Worm (Caenorhabditis elegans) whole organism, late embryonic: Measurements from ENCODE around the gene F49C12.6.

Experiments
- C08G9.2 ChIP-seq: sonication (generic microtip); optimal IDR thresholded peaks from 2 replicates; lab custom pipeline; 2016; ENCODE audit warnings: mild to moderate bottlenecking, missing genetic modification characterization, moderate library complexity, missing compliant biosample characterization
- C38D4.7 ChIP-seq: fragments of 200-800 bp; sonication (Bioruptor generic); optimal IDR thresholded peaks from 2 replicates; lab custom pipeline; 2018; ENCODE audit warnings: mild to moderate bottlenecking, missing genetic modification characterization, moderate library complexity, missing compliant biosample characterization
- K02D7.2 ChIP-seq: sonication (generic microtip); optimal IDR thresholded peaks from 2 replicates; lab custom pipeline; 2017; ENCODE audit warnings: mild to moderate bottlenecking, missing genetic modification characterization, missing compliant biosample characterization
- T23F11.4 ChIP-seq: fragments of 200-800 bp; sonication (Bioruptor generic); optimal IDR thresholded peaks from 2 replicates; lab custom pipeline; 2018; ENCODE audit warnings: mild to moderate bottlenecking, missing genetic modification characterization, missing compliant biosample characterization
- Y22D7AL.16 ChIP-seq: sonication (generic microtip); optimal IDR thresholded peaks from 2 replicates; lab custom pipeline; 2016; ENCODE audit warnings: missing genetic modification characterization, missing compliant biosample characterization
- ama-1 ChIP-seq: fragments of 150-350 bp; optimal IDR thresholded peaks from 2 replicates; lab custom pipeline; 2014
- ceh-18 ChIP-seq: sonication (generic microtip); optimal IDR thresholded peaks from 2 replicates; lab custom pipeline; 2016; ENCODE audit warnings: missing genetic modification characterization, missing compliant biosample characterization
- ceh-19 ChIP-seq: fragments of 200-800 bp; sonication (Bioruptor generic); optimal IDR thresholded peaks from 2 replicates; lab custom pipeline; 2018; ENCODE audit warnings: mild to moderate bottlenecking, missing genetic modification characterization, missing compliant biosample characterization
- ceh-22 ChIP-seq: sonication (generic microtip); optimal IDR thresholded peaks from 2 replicates; lab custom pipeline; 2017; ENCODE audit warnings: missing biosample characterization, missing genetic modification characterization
- ceh-31 ChIP-seq: sonication (generic microtip); optimal IDR thresholded peaks from 2 replicates; lab custom pipeline; 2016; ENCODE audit warnings: missing genetic modification characterization, missing compliant biosample characterization
- ceh-34 ChIP-seq: sonication (generic microtip); optimal IDR thresholded peaks from 2 replicates; lab custom pipeline; 2016; ENCODE audit warnings: mild to moderate bottlenecking, missing genetic modification characterization, missing compliant biosample characterization
- ceh-45 ChIP-seq: fragments of 200-800 bp; sonication (Bioruptor generic); IDR thresholded peaks from 2 replicates; pipeline ENCODE4 v1.3.6; 2022; ENCODE audit warnings: missing genetic modification reagents, missing genetic modification characterization, missing compliant biosample characterization
- ceh-48 ChIP-seq: sonication (generic microtip); optimal IDR thresholded peaks from 2 replicates; lab custom pipeline; 2016; ENCODE audit warnings: missing genetic modification characterization, inconsistent platforms, missing compliant biosample characterization
- ceh-6 ChIP-seq: fragments of 200-800 bp; sonication (Bioruptor generic); optimal IDR thresholded peaks from 2 replicates; lab custom pipeline; 2018; ENCODE audit warnings: mild to moderate bottlenecking, missing genetic modification characterization, missing compliant biosample characterization
- ceh-9 ChIP-seq: sonication (generic microtip); optimal IDR thresholded peaks from 2 replicates; lab custom pipeline; 2016; ENCODE audit warnings: mild to moderate bottlenecking, missing genetic modification characterization, inconsistent platforms, missing compliant biosample characterization
- dmd-4 ChIP-seq: sonication (generic microtip); optimal IDR thresholded peaks from 2 replicates; lab custom pipeline; 2016; ENCODE audit warnings: borderline replicate concordance, missing genetic modification characterization, missing compliant biosample characterization
- elt-2 ChIP-seq: sonication (generic microtip); optimal IDR thresholded peaks from 2 replicates; lab custom pipeline; 2016; ENCODE audit warnings: missing genetic modification reagents, missing genetic modification characterization, missing compliant biosample characterization
- elt-4 ChIP-seq: sonication (generic microtip); optimal IDR thresholded peaks from 2 replicates; lab custom pipeline; 2016; ENCODE audit warnings: missing genetic modification characterization, missing compliant biosample characterization
- ets-4 ChIP-seq: sonication (generic microtip); optimal IDR thresholded peaks from 2 replicates; lab custom pipeline; 2016; ENCODE audit warnings: missing genetic modification characterization, missing compliant biosample characterization
- fax-1 ChIP-seq: sonication (generic microtip); optimal IDR thresholded peaks from 2 replicates; lab custom pipeline; 2016; ENCODE audit warnings: missing genotype, missing genetic modification characterization, missing compliant biosample characterization
- fkh-10 ChIP-seq: fragments of 150-350 bp; optimal IDR thresholded peaks from 2 replicates; lab custom pipeline; 2014; ENCODE audit warnings: missing biosample characterization, missing genetic modification reagents, missing genetic modification characterization
- gmeb-2 ChIP-seq: sonication (generic microtip); optimal IDR thresholded peaks from 2 replicates; lab custom pipeline; 2016; ENCODE audit warnings: missing genetic modification characterization, inconsistent platforms, missing compliant biosample characterization
- hlh-13 ChIP-seq: fragments of 200-800 bp; sonication (Bioruptor generic); optimal IDR thresholded peaks from 2 replicates; lab custom pipeline; 2018; ENCODE audit warnings: mild to moderate bottlenecking, missing genetic modification characterization, missing compliant biosample characterization
- hlh-15 ChIP-seq: sonication (generic microtip); optimal IDR thresholded peaks from 2 replicates; lab custom pipeline; 2016; ENCODE audit warnings: missing genetic modification characterization, missing compliant biosample characterization
- hlh-6 ChIP-seq: sonication (generic microtip); optimal IDR thresholded peaks from 2 replicates; lab custom pipeline; 2016; ENCODE audit warnings: missing genotype, missing genetic modification characterization, missing compliant biosample characterization
- lin-11 ChIP-seq: fragments of 200-800 bp; sonication (Bioruptor generic); optimal IDR thresholded peaks from 2 replicates; lab custom pipeline; 2018; ENCODE audit warnings: mild to moderate bottlenecking, missing genetic modification characterization, missing compliant biosample characterization
- nhr-232 ChIP-seq: sonication (generic microtip); optimal IDR thresholded peaks from 2 replicates; lab custom pipeline; 2016; ENCODE audit warnings: missing genetic modification characterization, missing compliant biosample characterization
- odd-2 ChIP-seq: sonication (generic microtip); optimal IDR thresholded peaks from 2 replicates; lab custom pipeline; 2017; ENCODE audit warnings: antibody characterized with exemption, mild to moderate bottlenecking, missing genetic modification characterization, missing compliant biosample characterization
- pag-3 ChIP-seq: sonication (generic microtip); optimal IDR thresholded peaks from 2 replicates; lab custom pipeline; 2016; ENCODE audit warnings: missing compliant biosample characterization, missing genetic modification characterization, borderline replicate concordance
- pha-2 ChIP-seq: sonication (generic microtip); optimal IDR thresholded peaks from 2 replicates; lab custom pipeline; 2017; ENCODE audit warnings: mild to moderate bottlenecking, missing genetic modification characterization, missing compliant biosample characterization
- pha-4 ChIP-seq: fragments of 150-350 bp; optimal IDR thresholded peaks from 2 replicates; lab custom pipeline; 2018; ENCODE audit warnings: missing biosample characterization, missing genetic modification reagents, missing genetic modification characterization
- rnt-1 ChIP-seq: sonication (generic microtip); optimal IDR thresholded peaks from 2 replicates; lab custom pipeline; 2016; ENCODE audit warnings: missing genetic modification characterization, missing compliant biosample characterization
- sdc-2 ChIP-seq: sonication (generic microtip); optimal IDR thresholded peaks from 2 replicates; lab custom pipeline; 2016; ENCODE audit warnings: missing genotype, missing genetic modification characterization, missing compliant biosample characterization
- sox-2 ChIP-seq: fragments of 200-800 bp; sonication (Bioruptor generic); IDR thresholded peaks from 2 replicates; pipeline ENCODE4 v1.3.6; 2022; ENCODE audit warnings: missing genetic modification reagents, missing genetic modification characterization, missing compliant biosample characterization
- tbx-7 ChIP-seq: sonication (generic microtip); optimal IDR thresholded peaks from 2 replicates; lab custom pipeline; 2016; ENCODE audit warnings: missing genotype, missing genetic modification characterization, missing compliant biosample characterization
- ttx-3 ChIP-seq: sonication (generic microtip); optimal IDR thresholded peaks from 2 replicates; lab custom pipeline; 2016; ENCODE audit warnings: missing genetic modification reagents, missing genetic modification characterization, missing compliant biosample characterization
- unc-55 ChIP-seq: sonication (generic microtip); optimal IDR thresholded peaks from 2 replicates; lab custom pipeline; 2017; ENCODE audit warnings: missing biosample characterization, missing genetic modification reagents, missing genetic modification characterization
- unc-86 ChIP-seq: sonication (generic microtip); optimal IDR thresholded peaks from 2 replicates; lab custom pipeline; 2016; ENCODE audit warnings: missing genetic modification characterization, missing compliant biosample characterization
- zip-5 ChIP-seq: sonication (generic microtip); optimal IDR thresholded peaks from 2 replicates; lab custom pipeline; 2016; ENCODE audit warnings: missing genetic modification characterization, missing compliant biosample characterization
- ztf-16 ChIP-seq: sonication (generic microtip); optimal IDR thresholded peaks from 2 replicates; lab custom pipeline; 2017; ENCODE audit warnings: missing genetic modification characterization, missing compliant biosample characterization

F49C12.6 gene

DNA sequence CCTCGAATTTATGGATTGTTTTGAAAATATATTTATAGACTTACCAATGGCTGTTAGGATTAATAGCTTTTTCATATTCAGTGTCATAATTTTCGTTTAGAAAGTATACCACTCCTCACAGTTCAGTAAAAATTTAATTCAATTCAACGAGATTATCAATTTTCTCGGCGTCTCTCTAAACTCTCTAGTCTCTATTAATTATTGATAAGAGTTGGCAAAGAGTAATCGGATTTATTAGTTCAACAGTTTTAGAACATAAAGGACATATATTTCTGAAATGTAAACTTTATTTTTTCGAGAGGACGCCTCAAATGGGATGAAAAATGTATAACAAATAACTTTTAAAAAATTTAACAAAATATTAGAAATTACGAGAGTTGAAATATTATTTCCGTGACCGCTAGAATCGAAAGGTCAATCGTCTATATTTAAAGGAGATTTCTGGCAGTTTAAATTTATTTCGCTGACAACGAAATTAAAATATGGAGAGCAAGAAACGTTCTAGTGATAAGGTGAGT is 15.2 kb upstream of the F49C12.6 start, which contains the start of the genes nspg-11 and F49C12.15:
Gene nspg-11, minus strand, starts transcription at position 101 of the 518 bp plus-strand sequence.
Gene F49C12.15, plus strand, starts transcription at position 468 of the 518 bp plus-strand sequence.
- TF ChIP-seq T23F11.4 (GFP tag; lab: Kevin White, UChicago) (no peak), tbx-7 (tag; lab: Kevin White, UChicago) (no peak), dmd-4 (tag; lab: Kevin White, UChicago) (no peak), pha-2 (tag; lab: Kevin White, UChicago) (no peak), hlh-15 (no peak), ttx-3 (tag; lab: Kevin White, UChicago) (no peak), sdc-2 (no peak), C38D4.7 (GFP tag; lab: Kevin White, UChicago) (no peak), gmeb-2 (tag; lab: Kevin White, UChicago) (no peak), hlh-13 (GFP tag; lab: Kevin White, UChicago) (no peak), odd-2 (no peak), ama-1 (lab: Kevin White, UChicago) (no peak), ceh-22 (tag; lab: Kevin White, UChicago) (no peak), pag-3 (tag; lab: Kevin White, UChicago) (no peak), elt-2 (tag; lab: Kevin White, UChicago) (no peak), ceh-9 (tag; lab: Kevin White, UChicago) (no peak), ceh-34 (tag; lab: Kevin White, UChicago) (no peak), C08G9.2 (tag; lab: Kevin White, UChicago) (no peak)

DNA sequence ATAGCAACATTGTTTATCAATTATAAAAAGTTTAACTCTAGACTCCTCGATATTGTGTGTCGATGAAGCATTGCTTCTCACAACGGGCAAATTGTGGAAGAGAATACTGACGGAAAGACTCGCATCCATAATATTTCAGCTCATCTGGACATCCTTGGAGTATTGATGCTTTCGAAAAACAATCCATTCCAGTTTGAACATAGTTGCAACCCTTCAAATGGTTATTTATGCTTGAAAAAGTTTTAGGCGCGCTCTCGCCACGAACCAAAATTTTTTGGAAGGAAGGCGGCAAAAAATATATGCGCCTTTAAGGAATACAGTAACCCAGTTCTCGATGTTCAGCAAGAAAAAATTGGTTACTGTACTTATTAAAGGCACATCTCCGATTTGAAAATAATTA is 13.6 kb upstream of the F49C12.6 start:
- TF ChIP-seq rnt-1 (tag; lab: Kevin White, UChicago) (no peak), hlh-13 (GFP tag; lab: Kevin White, UChicago) (no peak), ceh-19 (GFP tag; lab: Kevin White, UChicago) (no peak), elt-4 (tag; lab: Kevin White, UChicago) (no peak), K02D7.2 (tag; lab: Kevin White, UChicago) (no peak), lin-11 (tag; lab: Kevin White, UChicago) (no peak), fkh-10 (GFP tag; lab: Kevin White, UChicago) (no peak), pha-2 (tag; lab: Kevin White, UChicago) (no peak), sdc-2 (no peak), Y22D7AL.16 (tag; lab: Kevin White, UChicago) (no peak), hlh-6 (tag; lab: Kevin White, UChicago) (no peak), unc-86 (tag; lab: Kevin White, UChicago) (no peak)

DNA sequence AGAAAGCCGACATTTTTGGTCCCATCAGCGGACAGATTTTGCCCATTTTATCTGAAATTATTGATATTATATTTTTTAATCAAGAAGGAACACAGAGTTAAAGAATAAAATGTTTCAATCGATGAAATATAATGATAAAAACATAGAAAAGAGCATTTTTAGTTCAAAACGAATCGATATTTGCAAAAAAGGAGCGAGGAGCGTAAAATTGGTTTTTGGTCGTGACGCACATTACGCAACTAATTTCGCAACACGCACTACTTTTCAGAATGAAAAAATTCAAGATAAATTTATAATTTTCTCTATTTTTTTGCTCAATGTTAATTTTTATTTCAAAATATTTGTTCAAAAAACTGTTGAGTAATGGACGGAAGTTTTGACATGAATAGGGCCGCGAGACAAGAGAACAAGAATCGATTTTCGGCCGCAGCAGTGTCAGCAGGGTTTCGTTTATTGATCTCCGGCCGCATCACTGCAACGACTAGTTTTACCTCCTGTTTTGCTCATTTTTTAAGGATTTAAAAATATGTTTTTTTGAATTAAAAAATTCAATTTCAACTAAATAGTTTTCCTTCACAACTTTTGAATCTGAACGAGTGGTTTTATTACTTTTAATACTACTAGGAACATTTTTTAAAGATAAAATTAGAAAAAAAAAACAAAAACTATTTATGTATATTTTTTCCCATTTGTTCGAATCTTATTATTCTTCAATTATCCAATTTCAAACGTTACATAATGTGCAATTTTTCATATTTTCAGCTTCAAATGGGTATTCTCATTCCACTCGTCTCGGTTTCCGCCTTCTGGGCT is 12.4 kb upstream of the F49C12.6 start, which contains the start of the genes F49C12.12 and vha-17:
Gene F49C12.12, minus strand, starts transcription at position 51 of the 813 bp plus-strand sequence.
Gene vha-17, plus strand, starts transcription at position 763 of the 813 bp plus-strand sequence.
- TF ChIP-seq pha-4 (no peak), ceh-48 (tag; lab: Kevin White, UChicago) (peak; percentile 61), ceh-45 (no peak), fax-1 (no peak)

DNA sequence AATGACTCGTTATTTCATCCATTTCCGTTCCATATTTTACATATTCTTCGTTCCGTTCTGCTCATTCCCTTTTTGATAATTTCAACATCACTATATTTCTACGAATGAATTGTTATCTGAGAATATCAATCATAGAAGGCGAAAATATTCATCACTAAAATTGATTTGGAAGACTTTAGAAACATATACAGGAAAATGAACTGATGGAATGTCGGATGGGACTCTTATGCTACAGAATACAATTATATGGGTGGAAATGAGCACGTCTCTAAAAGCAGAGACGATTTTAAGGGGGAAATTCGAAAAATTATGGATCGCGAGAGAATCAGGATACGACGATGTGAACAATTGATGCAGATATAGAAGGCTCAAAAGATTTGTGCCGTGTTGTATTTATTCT is 11.1 kb upstream of the F49C12.6 start:
- no peak for TF ChIP-seq lin-11 (tag; lab: Kevin White, UChicago)
- no peak for TF ChIP-seq nhr-232 (tag; lab: Kevin White, UChicago)
- TF ChIP-seq fkh-10 (GFP tag; lab: Kevin White, UChicago): no peak
- no peak for TF ChIP-seq unc-55 (GFP tag; lab: Kevin White, UChicago)
- no peak for TF ChIP-seq gmeb-2 (tag; lab: Kevin White, UChicago)
- no peak for TF ChIP-seq sox-2 (GFP tag; lab: Robert Waterston, UW)
- TF ChIP-seq zip-5 (tag; lab: Kevin White, UChicago): no peak
- TF ChIP-seq pag-3 (tag; lab: Kevin White, UChicago): no peak
- no peak for TF ChIP-seq Y22D7AL.16 (tag; lab: Kevin White, UChicago)
- TF ChIP-seq ztf-16 (tag; lab: Kevin White, UChicago): no peak
- TF ChIP-seq ets-4 (tag; lab: Kevin White, UChicago): no peak
- TF ChIP-seq hlh-6 (tag; lab: Kevin White, UChicago): no peak
- no peak for TF ChIP-seq ceh-31 (tag; lab: Kevin White, UChicago)
- no peak for TF ChIP-seq ceh-18 (tag; lab: Kevin White, UChicago)
- no peak for TF ChIP-seq ceh-6 (GFP tag; lab: Kevin White, UChicago)
